Worm (Caenorhabditis elegans): ENCODE measurements around the gene dhrs-4.

dhrs-4 gene

ce11 chrV:12939434-12939833, 17.0 kb downstream of the dhrs-4 start, which contains the start of gene T16G1.5:
T16G1.5 (minus strand) TSS chrV:12939552.
- no peak for TF ChIP-seq F13H6.1 (tag; optimal IDR thresholded peaks at IDR 0.05)
- no peak for TF ChIP-seq che-1 (tag; optimal IDR thresholded peaks at IDR 0.05)
- TF ChIP-seq unc-42 (tag; optimal IDR thresholded peaks at IDR 0.05) = no peak
- TF ChIP-seq pha-2 (tag; optimal IDR thresholded peaks at IDR 0.05) = no peak
- no peak for TF ChIP-seq tbx-2 (tag; optimal IDR thresholded peaks at IDR 0.05)
- TF ChIP-seq lin-11 (tag; optimal IDR thresholded peaks at IDR 0.05) = no peak
- no peak for TF ChIP-seq ceh-24 (tag; optimal IDR thresholded peaks at IDR 0.05)
- TF ChIP-seq ztf-16 (tag; optimal IDR thresholded peaks at IDR 0.05) = no peak
- TF ChIP-seq pha-4 (tag; optimal IDR thresholded peaks at IDR 0.05) = no peak
- TF ChIP-seq ceh-30 (tag; optimal IDR thresholded peaks at IDR 0.05) = no peak
- TF ChIP-seq Y22D7AL.16 (tag; optimal IDR thresholded peaks at IDR 0.05) = no peak
- no peak for TF ChIP-seq pat-9 (tag; optimal IDR thresholded peaks at IDR 0.05)
- TF ChIP-seq npax-4 (tag; optimal IDR thresholded peaks at IDR 0.05) = no peak
- no peak for TF ChIP-seq sdc-2 (tag; optimal IDR thresholded peaks at IDR 0.05)
- TF ChIP-seq dmd-4 (tag; optimal IDR thresholded peaks at IDR 0.05; ENCODE audit: borderline replicate concordance) = no peak
- TF ChIP-seq gmeb-2 (tag; optimal IDR thresholded peaks at IDR 0.05) = no peak
- no peak for TF ChIP-seq K02D7.2 (tag; optimal IDR thresholded peaks at IDR 0.05)

- TF ChIP-seq pag-3 (tag; optimal IDR thresholded peaks at IDR 0.05; ENCODE audit: borderline replicate concordance) (no peak), ceh-22 (tag; optimal IDR thresholded peaks at IDR 0.05) (no peak)
Observed at ce11 chrV:12941797-12942474, 19.5 kb downstream of the dhrs-4 start, which contains the start of gene T16G1.4. T16G1.4 (minus strand) TSS chrV:12941847.

- TF ChIP-seq lim-6 (tag; optimal IDR thresholded peaks at IDR 0.05) = no peak
- TF ChIP-seq dve-1 (tag; optimal IDR thresholded peaks at IDR 0.05) = no peak
- TF ChIP-seq pha-4 (tag; optimal IDR thresholded peaks at IDR 0.05) = no peak
- TF ChIP-seq ceh-30 (tag; optimal IDR thresholded peaks at IDR 0.05) = no peak
- no peak for TF ChIP-seq ref-2 (tag; optimal IDR thresholded peaks at IDR 0.05)
- no peak for TF ChIP-seq hlh-6 (tag; optimal IDR thresholded peaks at IDR 0.05)
- TF ChIP-seq odd-2 (tag; optimal IDR thresholded peaks at IDR 0.05) = no peak
- TF ChIP-seq ceh-24 (tag; optimal IDR thresholded peaks at IDR 0.05) = no peak
- no peak for TF ChIP-seq che-1 (tag; optimal IDR thresholded peaks at IDR 0.05)
- no peak for TF ChIP-seq fkh-6 (tag; optimal IDR thresholded peaks at IDR 0.05)
- TF ChIP-seq nhr-11 (tag; optimal IDR thresholded peaks at IDR 0.05) = no peak
- TF ChIP-seq ceh-45 (GFP tag; IDR thresholded peaks at IDR 0.05) = no peak
- no peak for TF ChIP-seq ceh-2 (tag; optimal IDR thresholded peaks at IDR 0.05)
- no peak for TF ChIP-seq unc-86 (tag; optimal IDR thresholded peaks at IDR 0.05)
- TF ChIP-seq fkh-10 (GFP tag; optimal IDR thresholded peaks at IDR 0.05) = no peak
- no peak for TF ChIP-seq hlh-13 (GFP tag; optimal IDR thresholded peaks at IDR 0.05)
- no peak for TF ChIP-seq ceh-48 (tag; optimal IDR thresholded peaks at IDR 0.05)
- no peak for TF ChIP-seq sox-2 (GFP tag; IDR thresholded peaks at IDR 0.05)
- TF ChIP-seq pax-1 (tag; optimal IDR thresholded peaks at IDR 0.05) = no peak
Observed at ce11 chrV:12943399-12943798, 21.0 kb downstream of the dhrs-4 start.

- TF ChIP-seq hlh-30 (tag; optimal IDR thresholded peaks at IDR 0.05; ENCODE audit: insufficient read depth) (no peak), hlh-8 (tag; optimal IDR thresholded peaks at IDR 0.05) (no peak), ceh-30 (tag; optimal IDR thresholded peaks at IDR 0.05) (no peak)
Observed at ce11 chrV:12944229-12944628, 21.8 kb downstream of the dhrs-4 start, which contains the start of gene T16G1.3. T16G1.3 (minus strand) TSS chrV:12944329.

Measured in whole organism, late embryonic.